Fruit fly (Drosophila melanogaster): Measurements from ENCODE around the gene CG10650.

Gene CG10650

dm6 chr2L:19022221-19022516 is 26.4 kb upstream of the CG10650 start, which contains the start of gene CG15172:
CG15172 (plus strand) TSS chr2L:19022417.
- no peak for TF ChIP-seq maf-S (GFP tag; optimal IDR thresholded peaks at IDR 0.05)
- TF ChIP-seq org-1 (GFP tag; optimal IDR thresholded peaks at IDR 0.05) = no peak
- TF ChIP-seq Pdp1 (GFP tag; optimal IDR thresholded peaks at IDR 0.05) = peak in 1 of 2 experiments; percentile 78

- TF ChIP-seq Scr (GFP tag; IDR thresholded peaks at IDR 0.05; ENCODE audit: partially characterized antibody) = no peak
- TF ChIP-seq Gsc (GFP tag; IDR thresholded peaks at IDR 0.05) = no peak
- no peak for TF ChIP-seq ham (GFP tag; IDR thresholded peaks at IDR 0.05)
- peak; percentile 41 for TF ChIP-seq Fer2 (tag; optimal IDR thresholded peaks at IDR 0.05)
- no peak for TF ChIP-seq CG13287 (GFP tag; IDR thresholded peaks at IDR 0.05; ENCODE audit: partially characterized antibody)
- TF ChIP-seq CG7786 (GFP tag; optimal IDR thresholded peaks at IDR 0.05) = no peak
- TF ChIP-seq tio (GFP tag; optimal IDR thresholded peaks at IDR 0.05) = peak; percentile 67
- peak; percentile 81 for TF ChIP-seq CG10209 (GFP tag; optimal IDR thresholded peaks at IDR 0.05)
- TF ChIP-seq CG6765 (GFP tag; optimal IDR thresholded peaks at IDR 0.05) = peak; percentile 23
- peak; percentile 73 for TF ChIP-seq CG6854 (GFP tag; optimal IDR thresholded peaks at IDR 0.05)
- no peak for TF ChIP-seq HmgD (GFP tag; optimal IDR thresholded peaks at IDR 0.05)
- TF ChIP-seq CG14441 (GFP tag; IDR thresholded peaks at IDR 0.05) = no peak
- peak; percentile 43 for TF ChIP-seq ems (GFP tag; optimal IDR thresholded peaks at IDR 0.05)
- peak; percentile 52 for TF ChIP-seq CG32532 (GFP tag; IDR thresholded peaks at IDR 0.05)
- no peak for TF ChIP-seq zf30C (GFP tag; optimal IDR thresholded peaks at IDR 0.05)
- TF ChIP-seq CG4617 (GFP tag; optimal IDR thresholded peaks at IDR 0.05; ENCODE audit: borderline replicate concordance) = no peak
- TF ChIP-seq Neu2 (GFP tag; optimal IDR thresholded peaks at IDR 0.05; ENCODE audit: borderline replicate concordance) = no peak
- peak; percentile 5 for TF ChIP-seq pnt (GFP tag; optimal IDR thresholded peaks at IDR 0.05)
- TF ChIP-seq Dp (GFP tag; optimal IDR thresholded peaks at IDR 0.05) = no peak
- TF ChIP-seq gsb-n (tag; optimal IDR thresholded peaks at IDR 0.05) = peak; percentile 65
- peak; percentile 74; the same call in 1 of the 2 replicates for TF ChIP-seq CG32767 (GFP tag; IDR thresholded peaks at IDR 0.05)
- no peak for TF ChIP-seq ash1 (GFP tag; optimal IDR thresholded peaks at IDR 0.05)
- peak; percentile 71 for TF ChIP-seq Hsf (GFP tag; optimal IDR thresholded peaks at IDR 0.05)
- peak; percentile 82 for TF ChIP-seq D19A (tag; optimal IDR thresholded peaks at IDR 0.05)
- TF ChIP-seq E2f1 (GFP tag; IDR thresholded peaks at IDR 0.05) = peak; percentile 44; the same call in 1 of the 2 replicates
- peak; percentile 39 for TF ChIP-seq CG8281 (tag; optimal IDR thresholded peaks at IDR 0.05)
- peak; percentile 70 for TF ChIP-seq CG17328 (GFP tag; IDR thresholded peaks at IDR 0.05)
- peak; percentile 88 for TF ChIP-seq zfh1 (GFP tag; IDR thresholded peaks at IDR 0.05)
- TF ChIP-seq CG8089 (GFP tag; optimal IDR thresholded peaks at IDR 0.05) = peak; percentile 13
- TF ChIP-seq Dbx (GFP tag; IDR thresholded peaks at IDR 0.05) = peak; percentile 69; the same call in 2 of the 3 replicates
- peak; percentile 80 for TF ChIP-seq CG34376 (GFP tag; optimal IDR thresholded peaks at IDR 0.05)
- peak; percentile 51 for TF ChIP-seq HLH54F (GFP tag; optimal IDR thresholded peaks at IDR 0.05)
- TF ChIP-seq HLHmδ (GFP tag; optimal IDR thresholded peaks at IDR 0.05) = no peak
- TF ChIP-seq CG4404 (GFP tag; IDR thresholded peaks at IDR 0.05) = no peak
- TF ChIP-seq br (optimal IDR thresholded peaks at IDR 0.05) = no peak
- peak; percentile 1 for TF ChIP-seq Six4 (GFP tag; optimal IDR thresholded peaks at IDR 0.05)
- peak; percentile 75 for TF ChIP-seq CG10979 (tag; optimal IDR thresholded peaks at IDR 0.05)
- TF ChIP-seq ERR (GFP tag; optimal IDR thresholded peaks at IDR 0.05) = no peak
- peak; percentile 27 for TF ChIP-seq slou (GFP tag; optimal IDR thresholded peaks at IDR 0.05)
- TF ChIP-seq cas (GFP tag; IDR thresholded peaks at IDR 0.05) = no peak; the same call in 1 of the 2 replicates
- no peak for TF ChIP-seq GATAe (GFP tag; conservative IDR thresholded peaks at IDR 0.05)
- no peak for TF ChIP-seq CG11398 (GFP tag; optimal IDR thresholded peaks at IDR 0.05)
- peak; percentile 40 for TF ChIP-seq fd64A (GFP tag; optimal IDR thresholded peaks at IDR 0.05)
- TF ChIP-seq Atf6 (GFP tag; IDR thresholded peaks at IDR 0.05) = peak; percentile 72
- peak; percentile 60 for TF ChIP-seq Max (GFP tag; optimal IDR thresholded peaks at IDR 0.05)
Observed at dm6 chr2L:19021278-19022220, 25.8 kb upstream of the CG10650 start.

All from whole organism, embryonic.